Worm (Caenorhabditis elegans) whole organism, young adult: ENCODE measurements around the gene C04G2.5.

Experiments used
- B0035.1 ChIP-seq: sonication (generic microtip); optimal IDR thresholded peaks from 2 replicates; lab custom pipeline; 2016; ENCODE audit warnings: missing genetic modification characterization, mild to moderate bottlenecking, missing compliant biosample characterization, missing genotype, missing genetic modification reagents
- D2030.7 ChIP-seq: fragments of 200-800 bp; sonication (Bioruptor generic); IDR thresholded peaks from 2 replicates; pipeline ENCODE4 v1.3.6; 2022; ENCODE audit warnings: missing genetic modification reagents, missing genetic modification characterization, missing compliant biosample characterization
- F23B12.7 ChIP-seq: sonication (generic microtip); optimal IDR thresholded peaks from 2 replicates; lab custom pipeline; 2017; ENCODE audit warnings: missing genetic modification characterization, mild to moderate bottlenecking, missing compliant biosample characterization, antibody characterized with exemption, moderate library complexity; ENCODE audit not compliant: insufficient read depth
- F33H1.4 ChIP-seq: fragments of 200-800 bp; sonication (Bioruptor generic); IDR thresholded peaks from 2 replicates; pipeline ENCODE4 v1.3.6; 2022; ENCODE audit warnings: missing genetic modification reagents, missing genetic modification characterization, missing compliant biosample characterization
- K12H6.12 ChIP-seq: fragments of 200-800 bp; sonication (Bioruptor generic); optimal IDR thresholded peaks from 2 replicates; lab custom pipeline; 2018; ENCODE audit warnings: mild to moderate bottlenecking, missing genetic modification characterization, missing compliant biosample characterization
- T07F8.4 ChIP-seq: sonication (generic microtip); optimal IDR thresholded peaks from 2 replicates; lab custom pipeline; 2016; ENCODE audit warnings: mild to moderate bottlenecking, missing genetic modification characterization, moderate library complexity, missing compliant biosample characterization
- Y95B8A.8 ChIP-seq: fragments of 200-800 bp; sonication (Bioruptor generic); IDR thresholded peaks from 2 replicates; pipeline ENCODE4 v1.3.6; 2022; ENCODE audit warnings: missing genetic modification reagents, missing genetic modification characterization, missing compliant biosample characterization
- ZK185.1 ChIP-seq: sonication (generic microtip); optimal IDR thresholded peaks from 2 replicates; lab custom pipeline; 2016; ENCODE audit warnings: mild to moderate bottlenecking, missing genetic modification characterization, missing compliant biosample characterization; ENCODE audit not compliant: poor library complexity, severe bottlenecking
- akir-1 ChIP-seq: fragments of 200-800 bp; sonication (Bioruptor generic); optimal IDR thresholded peaks from 2 replicates; lab custom pipeline; 2018; ENCODE audit warnings: mild to moderate bottlenecking, missing genetic modification characterization, moderate library complexity, missing compliant biosample characterization
- attf-3 ChIP-seq: fragments of 200-800 bp; sonication (Bioruptor generic); conservative IDR thresholded peaks from 2 replicates; pipeline ENCODE4 v1.3.6; 2022; ENCODE audit warnings: missing genetic modification reagents, missing genetic modification characterization, missing compliant biosample characterization
- attf-5 ChIP-seq: fragments of 200-800 bp; sonication (Bioruptor generic); optimal IDR thresholded peaks from 2 replicates; lab custom pipeline; 2018; ENCODE audit warnings: mild to moderate bottlenecking, missing genetic modification characterization, missing compliant biosample characterization
- ceh-100 ChIP-seq: fragments of 200-800 bp; sonication (Bioruptor generic); IDR thresholded peaks from 2 replicates; pipeline ENCODE4 v1.3.6; 2022; ENCODE audit warnings: missing genetic modification reagents, missing genetic modification characterization, missing compliant biosample characterization
- ceh-27 ChIP-seq: fragments of 200-800 bp; sonication (Bioruptor generic); optimal IDR thresholded peaks from 2 replicates; lab custom pipeline; 2018; ENCODE audit warnings: mild to moderate bottlenecking, missing genetic modification characterization, moderate library complexity, missing compliant biosample characterization
- ceh-91 ChIP-seq: fragments of 200-800 bp; sonication (Bioruptor generic); IDR thresholded peaks from 2 replicates; pipeline ENCODE4 v1.3.6; 2022; ENCODE audit warnings: missing genetic modification reagents, missing genetic modification characterization, missing compliant biosample characterization
- die-1 ChIP-seq: sonication (generic microtip); optimal IDR thresholded peaks from 2 replicates; lab custom pipeline; 2016; ENCODE audit warnings: missing genotype, mild to moderate bottlenecking, missing genetic modification characterization, missing compliant biosample characterization
- dpl-1 ChIP-seq: fragments of 150-350 bp; optimal IDR thresholded peaks from 2 replicates; lab custom pipeline; 2014; ENCODE audit warnings: missing biosample characterization, missing genetic modification reagents, missing genetic modification characterization
- efl-1 ChIP-seq: fragments of 150-350 bp; optimal IDR thresholded peaks from 2 replicates; lab custom pipeline; 2014; ENCODE audit warnings: missing biosample characterization, missing genetic modification reagents, missing genetic modification characterization
- ekl-4 ChIP-seq: fragments of 200-800 bp; sonication (Bioruptor generic); IDR thresholded peaks from 2 replicates; pipeline ENCODE4 v1.3.6; 2022; ENCODE audit warnings: missing genetic modification reagents, missing genetic modification characterization, missing compliant biosample characterization
- him-1 ChIP-seq: sonication (generic microtip); optimal IDR thresholded peaks from 2 replicates; lab custom pipeline; 2016; ENCODE audit warnings: missing genotype, missing genetic modification reagents, missing genetic modification characterization, missing compliant biosample characterization
- hmg-1.2 ChIP-seq: fragments of 200-800 bp; sonication (Bioruptor generic); IDR thresholded peaks from 2 replicates; pipeline ENCODE4 v1.3.6; 2022; ENCODE audit warnings: missing genetic modification reagents, missing genetic modification characterization, missing compliant biosample characterization
- let-607 ChIP-seq, 2 experiments: fragments of 200-800 bp in 1 of 2; sonication (Bioruptor generic) in 1 of 2; sonication (generic microtip) in 1 of 2; optimal IDR thresholded peaks; 2 replicates each; lab custom pipeline; 2016 to 2018; ENCODE audit warnings: mild to moderate bottlenecking in 2 of 2, missing compliant biosample characterization in 2 of 2, missing genetic modification characterization in 2 of 2, moderate library complexity in 2 of 2, missing genotype in 1 of 2
- lin-26 ChIP-seq: fragments of 200-800 bp; sonication (Bioruptor generic); IDR thresholded peaks from 2 replicates; pipeline ENCODE4 v1.3.6; 2022; ENCODE audit warnings: missing genetic modification reagents, missing genetic modification characterization, missing compliant biosample characterization
- lin-40 ChIP-seq: sonication (generic microtip); optimal IDR thresholded peaks from 2 replicates; lab custom pipeline; 2016; ENCODE audit warnings: missing genetic modification characterization, mild to moderate bottlenecking, missing compliant biosample characterization, missing genotype, missing genetic modification reagents
- lin-54 ChIP-seq: fragments of 200-800 bp; sonication (Bioruptor generic); optimal IDR thresholded peaks from 2 replicates; lab custom pipeline; 2018; ENCODE audit warnings: mild to moderate bottlenecking, missing genetic modification characterization, missing compliant biosample characterization
- lsl-1 ChIP-seq: fragments of 200-800 bp; sonication (Bioruptor generic); optimal IDR thresholded peaks from 2 replicates; lab custom pipeline; 2018; ENCODE audit warnings: mild to moderate bottlenecking, missing genetic modification characterization, moderate library complexity, missing compliant biosample characterization
- madf-6 ChIP-seq: fragments of 200-800 bp; sonication (Bioruptor generic); IDR thresholded peaks from 2 replicates; pipeline ENCODE4 v1.3.6; 2022; ENCODE audit warnings: missing genetic modification reagents, missing genetic modification characterization, missing compliant biosample characterization
- madf-8 ChIP-seq: fragments of 200-800 bp; sonication (Bioruptor generic); conservative IDR thresholded peaks from 2 replicates; pipeline ENCODE4 v1.3.6; 2022; ENCODE audit warnings: missing genetic modification reagents, missing genetic modification characterization, missing compliant biosample characterization
- mcd-1 ChIP-seq: fragments of 200-800 bp; sonication (Bioruptor generic); IDR thresholded peaks from 2 replicates; pipeline ENCODE4 v1.3.6; 2022; ENCODE audit warnings: missing genetic modification reagents, missing genetic modification characterization, missing compliant biosample characterization
- nfyb-1 ChIP-seq: fragments of 200-800 bp; sonication (Bioruptor generic); IDR thresholded peaks from 2 replicates; pipeline ENCODE4 v1.3.6; 2022; ENCODE audit warnings: missing genetic modification reagents, missing genetic modification characterization, missing compliant biosample characterization
- nhr-179 ChIP-seq: sonication (generic microtip); optimal IDR thresholded peaks from 2 replicates; lab custom pipeline; 2016; ENCODE audit warnings: mild to moderate bottlenecking, missing genetic modification characterization, missing compliant biosample characterization
- nhr-80 ChIP-seq: sonication (generic microtip); optimal IDR thresholded peaks from 2 replicates; lab custom pipeline; 2016; ENCODE audit warnings: missing genetic modification characterization, missing compliant biosample characterization
- pbrm-1 ChIP-seq: fragments of 200-800 bp; sonication (Bioruptor generic); IDR thresholded peaks from 2 replicates; pipeline ENCODE4 v1.3.6; 2022; ENCODE audit warnings: missing genetic modification reagents, missing genetic modification characterization, missing compliant biosample characterization
- rcor-1 ChIP-seq: fragments of 200-800 bp; sonication (Bioruptor generic); IDR thresholded peaks from 2 replicates; pipeline ENCODE4 v1.3.6; 2022; ENCODE audit warnings: missing genetic modification reagents, missing genetic modification characterization, missing compliant biosample characterization
- rec-8 ChIP-seq, 2 experiments: sonication (generic microtip); optimal IDR thresholded peaks; 2 replicates each; lab custom pipeline; 2016; ENCODE audit warnings: mild to moderate bottlenecking in 2 of 2, missing genetic modification characterization in 2 of 2, missing genetic modification reagents in 2 of 2, missing genotype in 2 of 2, missing biosample characterization in 1 of 2, missing compliant biosample characterization in 1 of 2, moderate library complexity in 1 of 2
- rpc-1 ChIP-seq, 2 experiments: fragments of 150-350 bp in 1 of 2; sonication (generic microtip) in 1 of 2; optimal IDR thresholded peaks; 2 replicates each; lab custom pipeline; 2014 to 2018; ENCODE audit warnings: missing biosample characterization in 1 of 2, missing genetic modification characterization in 1 of 2, missing genetic modification reagents in 1 of 2, missing genotype in 1 of 2
- snpc-1.1 ChIP-seq: sonication (generic microtip); optimal IDR thresholded peaks from 2 replicates; lab custom pipeline; 2017; ENCODE audit warnings: missing genetic modification characterization, mild to moderate bottlenecking, missing compliant biosample characterization, antibody characterized with exemption, moderate library complexity, missing genotype, missing genetic modification reagents; ENCODE audit not compliant: insufficient read depth
- snpc-4 ChIP-seq, 5 experiments: fragments of 150-350 bp in 1 of 5; sonication (generic microtip) in 4 of 5; optimal IDR thresholded peaks; 2 replicates each; lab custom pipeline; 2014 to 2018; ENCODE audit warnings: missing genetic modification characterization in 5 of 5, missing biosample characterization in 3 of 5, antibody characterized with exemption in 2 of 5, mild to moderate bottlenecking in 2 of 5, missing compliant biosample characterization in 2 of 5, missing genotype in 2 of 5, moderate library complexity in 2 of 5, missing genetic modification reagents in 1 of 5
- somi-1 ChIP-seq: fragments of 200-800 bp; sonication (Bioruptor generic); optimal IDR thresholded peaks from 2 replicates; lab custom pipeline; 2018; ENCODE audit warnings: mild to moderate bottlenecking, missing genetic modification characterization, missing compliant biosample characterization
- tbp1 ChIP-seq: fragments of 200-800 bp; sonication (Bioruptor generic); optimal IDR thresholded peaks from 2 replicates; lab custom pipeline; 2018; ENCODE audit warnings: mild to moderate bottlenecking, missing genetic modification characterization, missing compliant biosample characterization
- xnd-1 ChIP-seq: sonication (generic microtip); optimal IDR thresholded peaks from 2 replicates; lab custom pipeline; 2016; ENCODE audit warnings: missing genotype, missing genetic modification reagents, missing genetic modification characterization, missing compliant biosample characterization

Gene C04G2.5

ce11 chrIV:10128906-10129386 lies 33.9 kb upstream of the C04G2.5 start, which contains the start of the genes gtbp-1 and K08F4.3:
Gene gtbp-1 (minus strand): TSS chrIV:10128956.
Gene K08F4.3 (plus strand): TSS chrIV:10129257.
- TF ChIP-seq K12H6.12 (tag; lab: Kevin White, UChicago) (peak; percentile 23), nhr-179 (tag; lab: Kevin White, UChicago) (no peak), akir-1 (GFP tag; lab: Kevin White, UChicago) (no peak), dpl-1 (GFP tag; lab: Kevin White, UChicago) (peak; percentile 69), rpc-1 (optimal IDR thresholded peaks at IDR 0.05; lab: Kevin White, UChicago) (no peak), rpc-1 (tag; optimal IDR thresholded peaks at IDR 0.05; lab: Kevin White, UChicago) (no peak), die-1 (no peak), T07F8.4 (tag; lab: Kevin White, UChicago) (no peak), ZK185.1 (tag; lab: Kevin White, UChicago) (peak; percentile 27), efl-1 (peak; percentile 85), rcor-1 (GFP tag; lab: Robert Waterston, UW) (peak; percentile 41; the same call in 1 of the 2 replicates), snpc-1.1 (peak; percentile 10), tbp1 (GFP tag; lab: Kevin White, UChicago) (no peak), mcd-1 (GFP tag; lab: Robert Waterston, UW) (peak; percentile 72), D2030.7 (GFP tag; lab: Robert Waterston, UW) (peak; percentile 65), ekl-4 (peak; percentile 46; the same call in 1 of the 2 replicates), attf-5 (GFP tag; lab: Kevin White, UChicago) (peak; percentile 76), Y95B8A.8 (GFP tag; lab: Robert Waterston, UW) (0 out of 2 replicates have a peak, but pooled peaks have one; percentile 13), him-1 (peak; percentile 33), let-607 (tag; optimal IDR thresholded peaks at IDR 0.05; lab: Kevin White, UChicago) (no peak), F23B12.7 (tag; lab: Kevin White, UChicago) (peak; percentile 50), xnd-1 (peak; percentile 8), attf-3 (peak; percentile 47), madf-8 (GFP tag; lab: Robert Waterston, UW) (peak; percentile 56), ceh-100 (GFP tag; lab: Robert Waterston, UW) (0 out of 2 replicates have a peak, but pooled peaks have one; percentile 52), lsl-1 (GFP tag; lab: Kevin White, UChicago) (peak; percentile 59), nfyb-1 (GFP tag; lab: Robert Waterston, UW) (0 out of 2 replicates have a peak, but pooled peaks have one; percentile 44), lin-54 (GFP tag; lab: Kevin White, UChicago) (peak; percentile 94), ceh-27 (peak; percentile 34), B0035.1 (tag; lab: Kevin White, UChicago) (no peak), F33H1.4 (GFP tag; lab: Robert Waterston, UW) (peak; percentile 91), ceh-91 (GFP tag; lab: Robert Waterston, UW) (peak; percentile 72), nhr-80 (peak; percentile 19), lin-40 (no peak), lin-26 (no peak), madf-6 (GFP tag; lab: Robert Waterston, UW) (peak; percentile 81), rec-8 (tag; optimal IDR thresholded peaks at IDR 0.05; lab: Kevin White, UChicago) (no peak), snpc-4 (GFP tag; optimal IDR thresholded peaks at IDR 0.05; lab: Kevin White, UChicago) (peak; percentile 21), snpc-4 (tag; optimal IDR thresholded peaks at IDR 0.05; lab: Kevin White, UChicago) (peak in 3 of 4 experiments; percentile 41 to 73 (median 51)), hmg-1.2 (peak; percentile 80), somi-1 (GFP tag; lab: Kevin White, UChicago) (no peak), pbrm-1 (GFP tag; lab: Robert Waterston, UW) (peak; percentile 50; the same call in 1 of the 2 replicates)
- TF ChIP-seq, all 124 proteins: peak for 28
